Worm (Caenorhabditis elegans) whole organism, L4 larva: ENCODE data around the gene F56H11.2.

Experiments
- F26F4.8 ChIP-seq: fragments of 200-800 bp; sonication (Bioruptor generic); conservative IDR thresholded peaks from 2 replicates; pipeline ENCODE4 v1.3.6; 2022; ENCODE audit warnings: missing genetic modification characterization, missing compliant biosample characterization
- F44E2.7 ChIP-seq: fragments of 200-800 bp; sonication (Bioruptor generic); IDR thresholded peaks from 2 replicates; pipeline ENCODE4 v2.1.2; 2022; ENCODE audit warnings: missing genetic modification characterization, missing compliant biosample characterization
- R02D3.7 ChIP-seq: fragments of 150-350 bp; sonication (generic microtip); optimal IDR thresholded peaks from 3 replicates; lab custom pipeline; 2014; ENCODE audit warnings: missing biosample characterization, missing genetic modification characterization
- Y105C5A.15 ChIP-seq: fragments of 200-800 bp; sonication (Bioruptor generic); IDR thresholded peaks from 2 replicates; pipeline ENCODE4 v1.3.6; 2022; ENCODE audit warnings: missing genetic modification characterization, missing compliant biosample characterization
- Y48G9A.11 ChIP-seq: fragments of 200-800 bp; sonication (Bioruptor generic); IDR thresholded peaks from 2 replicates; pipeline ENCODE4 v1.3.6; 2022; ENCODE audit warnings: missing genetic modification reagents, missing genetic modification characterization, missing compliant biosample characterization
- Y75B8A.6 ChIP-seq: fragments of 200-800 bp; sonication (Bioruptor generic); IDR thresholded peaks from 2 replicates; pipeline ENCODE4 v1.3.6; 2022; ENCODE audit warnings: missing genetic modification reagents, missing genetic modification characterization, missing compliant biosample characterization
- ZK337.2 ChIP-seq: fragments of 200-800 bp; sonication (Bioruptor generic); IDR thresholded peaks from 2 replicates; pipeline ENCODE4 v1.3.6; 2022; ENCODE audit warnings: missing genetic modification reagents, missing genetic modification characterization, missing compliant biosample characterization
- aha-1 ChIP-seq: fragments of 150-350 bp; peaks from one replicate; lab custom pipeline; 2014; ENCODE audit warnings: missing biosample characterization, missing genetic modification characterization
- aly-2 ChIP-seq: sonication (generic microtip); optimal IDR thresholded peaks from 2 replicates; lab custom pipeline; 2018; ENCODE audit warnings: missing biosample characterization, missing genetic modification characterization
- ceh-32 ChIP-seq: sonication (generic microtip); optimal IDR thresholded peaks from 2 replicates; lab custom pipeline; 2016; ENCODE audit warnings: mild to moderate bottlenecking, missing genetic modification characterization, missing compliant biosample characterization; ENCODE audit not compliant: poor library complexity
- ceh-44 ChIP-seq: fragments of 200-800 bp; sonication (Bioruptor generic); IDR thresholded peaks from 2 replicates; pipeline ENCODE4 v1.3.6; 2022; ENCODE audit warnings: missing genetic modification reagents, missing genetic modification characterization, missing compliant biosample characterization
- ceh-62 ChIP-seq: sonication (generic microtip); optimal IDR thresholded peaks from 2 replicates; lab custom pipeline; 2017; ENCODE audit warnings: missing biosample characterization, missing genetic modification characterization
- ctbp-1 ChIP-seq: fragments of 200-800 bp; sonication (Bioruptor generic); IDR thresholded peaks from 2 replicates; pipeline ENCODE4 v1.3.6; 2022; ENCODE audit warnings: missing genetic modification reagents, missing genetic modification characterization, missing compliant biosample characterization
- daf-16 ChIP-seq, 3 experiments: sonication (generic microtip); optimal IDR thresholded peaks; 2 replicates each; lab custom pipeline; 2016 to 2017; ENCODE audit warnings: missing genetic modification characterization in 3 of 3, missing genetic modification reagents in 3 of 3, mild to moderate bottlenecking in 2 of 3, missing compliant biosample characterization in 2 of 3, missing biosample characterization in 1 of 3, moderate library complexity in 1 of 3
- daf-8 ChIP-seq: fragments of 200-800 bp; sonication (Bioruptor generic); IDR thresholded peaks from 2 replicates; pipeline ENCODE4 v1.3.6; 2022; ENCODE audit warnings: missing genetic modification characterization, missing compliant biosample characterization
- dmd-8 ChIP-seq: fragments of 200-800 bp; sonication (Bioruptor generic); IDR thresholded peaks from 2 replicates; pipeline ENCODE4 v1.3.6; 2022; ENCODE audit warnings: missing genetic modification characterization, missing compliant biosample characterization
- egl-43 ChIP-seq: fragments of 200-800 bp; sonication (Bioruptor generic); IDR thresholded peaks from 2 replicates; pipeline ENCODE4 v1.3.6; 2022; ENCODE audit warnings: missing genetic modification reagents, missing genetic modification characterization, missing compliant biosample characterization
- fos-1 ChIP-seq: fragments of 150-350 bp; optimal IDR thresholded peaks from 2 replicates; lab custom pipeline; 2014; ENCODE audit warnings: missing biosample characterization, missing genetic modification characterization
- hif-1 ChIP-seq, 2 experiments: sonication (generic microtip); optimal IDR thresholded peaks; 2 replicates each; lab custom pipeline; 2016 to 2017; ENCODE audit warnings: missing compliant biosample characterization in 2 of 2, missing genetic modification characterization in 2 of 2, missing genetic modification reagents in 2 of 2, missing genotype in 2 of 2, mild to moderate bottlenecking in 1 of 2
- hlh-11 ChIP-seq: fragments of 200-800 bp; sonication (Bioruptor generic); optimal IDR thresholded peaks from 2 replicates; lab custom pipeline; 2018; ENCODE audit warnings: mild to moderate bottlenecking, missing genetic modification characterization, missing compliant biosample characterization
- hlh-30 ChIP-seq: sonication (generic microtip); optimal IDR thresholded peaks from 2 replicates; lab custom pipeline; 2017; ENCODE audit warnings: antibody characterized with exemption, mild to moderate bottlenecking, missing genetic modification characterization, missing compliant biosample characterization; ENCODE audit not compliant: insufficient read depth
- lin-13 ChIP-seq: fragments of 150-350 bp; optimal IDR thresholded peaks from 2 replicates; lab custom pipeline; 2014; ENCODE audit warnings: missing biosample characterization, missing genetic modification reagents, missing genetic modification characterization
- lin-29 ChIP-seq: fragments of 200-800 bp; sonication (Bioruptor generic); IDR thresholded peaks from 2 replicates; pipeline ENCODE4 v1.3.6; 2022; ENCODE audit warnings: missing genetic modification reagents, missing genetic modification characterization, missing compliant biosample characterization
- lin-38 ChIP-seq: fragments of 200-800 bp; sonication (Bioruptor generic); IDR thresholded peaks from 2 replicates; pipeline ENCODE4 v1.3.6; 2022; ENCODE audit warnings: missing genetic modification reagents, missing genetic modification characterization, missing compliant biosample characterization
- mdl-1 ChIP-seq, 2 experiments: fragments of 150-350 bp in 1 of 2; sonication (generic microtip) in 1 of 2; optimal IDR thresholded peaks; 2 replicates each; lab custom pipeline; 2014 to 2017; ENCODE audit warnings: missing biosample characterization in 2 of 2, missing genetic modification characterization in 2 of 2
- mdt-29 ChIP-seq: fragments of 200-800 bp; sonication (Bioruptor generic); IDR thresholded peaks from 2 replicates; pipeline ENCODE4 v1.3.6; 2022; ENCODE audit warnings: missing genetic modification reagents, missing genetic modification characterization, missing compliant biosample characterization
- mep-1 ChIP-seq: fragments of 150-350 bp; sonication (generic microtip); optimal IDR thresholded peaks from 3 replicates; lab custom pipeline; 2014; ENCODE audit warnings: missing biosample characterization, missing genetic modification characterization
- mes-2 ChIP-seq: sonication (generic microtip); optimal IDR thresholded peaks from 2 replicates; lab custom pipeline; 2016; ENCODE audit warnings: missing genotype, mild to moderate bottlenecking, missing genetic modification characterization, missing compliant biosample characterization; ENCODE audit not compliant: poor library complexity, severe bottlenecking
- mxl-2 ChIP-seq: fragments of 200-800 bp; sonication (Bioruptor generic); conservative IDR thresholded peaks from 2 replicates; pipeline ENCODE4 v1.3.6; 2022; ENCODE audit warnings: missing genetic modification reagents, missing genetic modification characterization, missing compliant biosample characterization
- nhr-102 ChIP-seq: sonication (generic microtip); optimal IDR thresholded peaks from 2 replicates; lab custom pipeline; 2016; ENCODE audit warnings: mild to moderate bottlenecking, missing genetic modification characterization, moderate library complexity, missing compliant biosample characterization
- nhr-11 ChIP-seq: fragments of 150-350 bp; optimal IDR thresholded peaks from 2 replicates; lab custom pipeline; 2014; ENCODE audit warnings: missing biosample characterization, missing genetic modification characterization
- nhr-28 ChIP-seq: fragments of 150-350 bp; optimal IDR thresholded peaks from 2 replicates; lab custom pipeline; 2014; ENCODE audit warnings: missing biosample characterization, missing genetic modification characterization
- nhr-6 ChIP-seq: fragments of 150-350 bp; optimal IDR thresholded peaks from 2 replicates; lab custom pipeline; 2014; ENCODE audit warnings: missing biosample characterization, missing genetic modification characterization
- php-3 ChIP-seq: fragments of 200-800 bp; sonication (Bioruptor generic); IDR thresholded peaks from 2 replicates; pipeline ENCODE4 v1.3.6; 2022; ENCODE audit warnings: missing genetic modification reagents, missing genetic modification characterization, missing compliant biosample characterization
- pqm-1 ChIP-seq: sonication (generic microtip); optimal IDR thresholded peaks from 2 replicates; lab custom pipeline; 2017; ENCODE audit warnings: missing biosample characterization, missing genetic modification characterization
- saeg-2 ChIP-seq: fragments of 200-800 bp; sonication (Bioruptor generic); IDR thresholded peaks from 2 replicates; pipeline ENCODE4 v1.3.6; 2022; ENCODE audit warnings: missing genetic modification reagents, missing genetic modification characterization, missing compliant biosample characterization
- sdz-12 ChIP-seq: fragments of 200-800 bp; sonication (Bioruptor generic); optimal IDR thresholded peaks from 2 replicates; lab custom pipeline; 2018; ENCODE audit warnings: mild to moderate bottlenecking, missing genetic modification characterization, missing compliant biosample characterization
- skn-1 ChIP-seq: fragments of 150-350 bp; optimal IDR thresholded peaks from 2 replicates; lab custom pipeline; 2014; ENCODE audit warnings: missing biosample characterization, missing genetic modification characterization
- snpc-1.2 ChIP-seq: fragments of 200-800 bp; sonication (Bioruptor generic); IDR thresholded peaks from 2 replicates; pipeline ENCODE4 v1.3.6; 2022; ENCODE audit warnings: missing genetic modification reagents, missing genetic modification characterization, missing compliant biosample characterization
- spr-3 ChIP-seq: fragments of 200-800 bp; sonication (Bioruptor generic); optimal IDR thresholded peaks from 2 replicates; lab custom pipeline; 2018; ENCODE audit warnings: mild to moderate bottlenecking, missing genetic modification characterization, missing compliant biosample characterization
- tag-97 ChIP-seq: fragments of 200-800 bp; sonication (Bioruptor generic); IDR thresholded peaks from 2 replicates; pipeline ENCODE4 v1.3.6; 2022; ENCODE audit warnings: missing genetic modification characterization, missing compliant biosample characterization
- tra-1 ChIP-seq: fragments of 200-800 bp; sonication (Bioruptor generic); IDR thresholded peaks from 2 replicates; pipeline ENCODE4 v1.3.6; 2022; ENCODE audit warnings: missing genetic modification reagents, missing genetic modification characterization, missing compliant biosample characterization
- vab-7 ChIP-seq: fragments of 200-800 bp; sonication (Bioruptor generic); IDR thresholded peaks from 2 replicates; pipeline ENCODE4 v1.3.6; 2022; ENCODE audit warnings: missing genetic modification reagents, missing genetic modification characterization, missing compliant biosample characterization
- zip-2 ChIP-seq: fragments of 150-350 bp; optimal IDR thresholded peaks from 2 replicates; lab custom pipeline; 2014; ENCODE audit warnings: missing biosample characterization, missing genetic modification characterization

Gene F56H11.2

ce11 chrIV:9513360-9513777 is 19.6 kb downstream of the F56H11.2 start (continued):
- TF ChIP-seq hif-1 (tag; optimal IDR thresholded peaks at IDR 0.05; lab: Kevin White, UChicago) (peak; percentile 19 to 20), daf-8 (GFP tag; lab: Robert Waterston, UW) (no peak)

DNA sequence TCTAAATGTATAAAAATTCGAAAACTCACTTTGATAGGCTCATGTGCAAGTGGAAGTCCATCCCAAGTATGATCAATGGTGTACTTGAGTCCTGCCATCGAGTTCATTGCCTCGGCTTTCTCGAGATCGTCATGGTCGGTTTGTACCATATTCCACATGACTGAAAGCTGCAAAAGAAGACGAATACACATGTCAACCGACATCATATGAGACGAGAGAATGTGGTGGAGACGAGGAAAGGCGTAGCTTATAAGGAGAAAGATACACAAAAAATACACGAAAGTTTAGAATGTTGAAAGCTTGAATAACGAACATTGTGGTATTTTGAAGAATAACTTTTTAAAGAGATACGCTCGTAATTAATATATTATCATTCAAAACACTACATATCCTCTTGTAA is 20.1 kb downstream of the F56H11.2 start, which contains the start of gene C33A12.3:
Gene C33A12.3, minus strand, starts transcription at position 167 of the 400 bp plus-strand sequence.
- TF ChIP-seq hlh-30 (tag; lab: Kevin White, UChicago) (peak; percentile 58), ZK337.2 (GFP tag; lab: Robert Waterston, UW) (no peak)

DNA sequence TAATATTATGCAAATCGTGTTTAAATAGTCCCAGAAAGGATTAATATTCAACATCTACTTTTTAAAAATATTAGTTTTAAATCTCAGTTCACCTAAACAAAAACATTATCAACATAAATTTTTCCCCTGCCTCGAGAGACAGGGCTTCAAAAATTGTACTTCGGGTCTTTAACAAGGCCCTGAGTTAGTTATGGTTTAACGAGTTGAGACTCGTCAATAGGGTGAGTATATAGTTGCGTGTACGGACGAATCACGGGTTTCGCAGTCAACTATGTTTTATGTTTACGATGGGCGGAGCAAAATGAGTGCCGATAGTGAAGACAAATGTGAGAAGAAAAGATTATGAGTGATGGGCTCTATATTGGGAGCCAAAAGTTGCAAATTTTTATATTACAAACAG is 21.3 kb downstream of the F56H11.2 start:
- TF ChIP-seq hlh-11 (peak; percentile 19), saeg-2 (no peak), fos-1 (tag; lab: Kevin White, UChicago) (no peak), mep-1 (no peak), aha-1 (tag; lab: Kevin White, UChicago) (peak; percentile 99), mes-2 (tag; lab: Kevin White, UChicago) (peak; percentile 54), pqm-1 (tag; lab: Kevin White, UChicago) (peak; percentile 8), Y105C5A.15 (GFP tag; lab: Robert Waterston, UW) (no peak), snpc-1.2 (0 out of 2 replicates have a peak, but pooled peaks have one; percentile 6), daf-16 (GFP tag; optimal IDR thresholded peaks at IDR 0.05; lab: Kevin White, UChicago) (no peak), daf-16 (tag; optimal IDR thresholded peaks at IDR 0.05; lab: Kevin White, UChicago) (peak; percentile 85), nhr-102 (tag; lab: Kevin White, UChicago) (peak; percentile 36), nhr-28 (tag; lab: Kevin White, UChicago) (no peak), lin-38 (peak; percentile 2; the same call in 1 of the 2 replicates), php-3 (GFP tag; lab: Robert Waterston, UW) (peak; percentile 43; the same call in 1 of the 2 replicates), nhr-11 (tag; lab: Kevin White, UChicago) (no peak), daf-8 (GFP tag; lab: Robert Waterston, UW) (no peak), F44E2.7 (GFP tag; lab: Robert Waterston, UW) (no peak)

DNA sequence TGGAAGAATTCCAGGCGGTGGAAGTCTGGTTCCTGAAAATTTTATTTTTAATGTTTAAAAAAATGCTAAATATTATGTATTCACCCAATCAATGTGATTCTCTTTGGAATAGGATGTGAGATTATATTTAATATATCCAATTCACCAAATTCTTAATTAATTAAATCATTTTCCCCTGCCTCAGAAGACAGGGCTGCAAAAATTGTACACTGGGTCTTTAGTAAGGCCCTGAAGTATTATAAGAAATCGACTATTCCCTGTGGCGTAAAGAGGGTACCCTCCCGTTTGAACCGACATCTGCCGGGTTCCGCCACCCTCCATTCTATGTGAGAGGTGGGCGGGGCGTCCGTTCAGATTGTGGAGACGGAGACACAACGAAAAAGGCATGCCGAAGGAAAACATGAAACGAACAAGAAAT is 21.7 kb downstream of the F56H11.2 start:
- TF ChIP-seq vab-7 (no peak; the same call in 1 of the 2 replicates), aly-2 (tag; lab: Kevin White, UChicago) (no peak), pqm-1 (tag; lab: Kevin White, UChicago) (no peak), lin-13 (peak; percentile 11), R02D3.7 (tag; lab: Kevin White, UChicago) (no peak), zip-2 (tag; lab: Kevin White, UChicago) (peak; percentile 39), mdl-1 (tag; optimal IDR thresholded peaks at IDR 0.05; lab: Kevin White, UChicago) (peak in 1 of 2 experiments; percentile 71), ceh-44 (GFP tag; lab: Robert Waterston, UW) (no peak), ceh-32 (tag; lab: Kevin White, UChicago) (peak; percentile 46), ctbp-1 (no peak; the same call in none of the 2 replicates), tra-1 (GFP tag; lab: Robert Waterston, UW) (0 out of 2 replicates have a peak, but pooled peaks have one; percentile 17), dmd-8 (GFP tag; lab: Robert Waterston, UW) (no peak), sdz-12 (GFP tag; lab: Kevin White, UChicago) (peak; percentile 75), mdt-29 (GFP tag; lab: Robert Waterston, UW) (0 out of 2 replicates have a peak, but pooled peaks have one; percentile 28), mxl-2 (GFP tag; lab: Robert Waterston, UW) (no peak), tag-97 (GFP tag; lab: Robert Waterston, UW) (no peak), lin-29 (GFP tag; lab: Robert Waterston, UW) (no peak), F26F4.8 (GFP tag; lab: Robert Waterston, UW) (no peak), Y75B8A.6 (GFP tag; lab: Robert Waterston, UW) (no peak), ceh-62 (tag; lab: Kevin White, UChicago) (no peak), spr-3 (peak; percentile 59), Y48G9A.11 (peak; percentile 68; the same call in 1 of the 2 replicates), mep-1 (peak; percentile 90), skn-1 (tag; lab: Kevin White, UChicago) (no peak), nhr-6 (peak; percentile 66), hlh-30 (tag; lab: Kevin White, UChicago) (peak; percentile 66), mes-2 (tag; lab: Kevin White, UChicago) (peak; percentile 90), egl-43 (GFP tag; lab: Robert Waterston, UW) (no peak)
